Fruit fly (Drosophila melanogaster) whole organism, wandering third instar larva: ENCODE results near the gene CG42750.

ENCODE experiments used
- Abd-B ChIP-seq: fragments of >200 bp; optimal IDR thresholded peaks from 2 replicates; lab custom pipeline; 2017; ENCODE audit warnings: missing biosample characterization, missing genetic modification characterization
- Dfd ChIP-seq: fragments of >200 bp; optimal IDR thresholded peaks from 2 replicates; lab custom pipeline; 2017; ENCODE audit warnings: missing biosample characterization, missing genetic modification characterization
- Myc ChIP-seq: fragments of >200 bp; optimal IDR thresholded peaks from 2 replicates; lab custom pipeline; 2017
- OdsH ChIP-seq: fragments of 200-800 bp; sonication (Bioruptor generic); optimal IDR thresholded peaks from 2 replicates; lab custom pipeline; 2016; ENCODE audit warnings: missing biosample characterization, mild to moderate bottlenecking, missing genetic modification characterization
- h ChIP-seq: fragments of 200-800 bp; sonication (Bioruptor generic); optimal IDR thresholded peaks from 3 replicates; lab custom pipeline; 2016; ENCODE audit warnings: missing biosample characterization, mild to moderate bottlenecking, missing genetic modification characterization
- lola ChIP-seq: fragments of >200 bp; optimal IDR thresholded peaks from 2 replicates; lab custom pipeline; 2017; ENCODE audit warnings: missing biosample characterization, missing genetic modification characterization
- psq ChIP-seq: fragments of 200-800 bp; sonication (Bioruptor generic); optimal IDR thresholded peaks from 3 replicates; lab custom pipeline; 2017; ENCODE audit warnings: missing biosample characterization, mild to moderate bottlenecking, missing genetic modification characterization, moderate library complexity

dm6 chr2L:18144268-18144834 is 131.2 kb downstream of the CG42750 start:
- TF ChIP-seq OdsH (GFP tag; lab: Kevin White, UChicago) (no peak), Abd-B (GFP tag; lab: Kevin White, UChicago) (no peak), Dfd (GFP tag; lab: Kevin White, UChicago) (no peak), Myc (no peak), lola (GFP tag; lab: Kevin White, UChicago) (no peak), psq (GFP tag; lab: Kevin White, UChicago) (no peak), h (peak; percentile 22)
